Worm (Caenorhabditis elegans) whole organism, midembryonic: ENCODE measurements around the gene Y41C4A.6.

ENCODE experiments used
- T22C8.4 ChIP-seq: fragments of 200-800 bp; sonication (Bioruptor generic); IDR thresholded peaks from 2 replicates; pipeline ENCODE4 v1.3.6; 2022; ENCODE audit warnings: missing genetic modification characterization, missing compliant biosample characterization
- flt-1 ChIP-seq: fragments of 200-800 bp; sonication (Bioruptor generic); IDR thresholded peaks from 2 replicates; pipeline ENCODE4 v1.3.6; 2022; ENCODE audit warnings: missing genetic modification characterization, missing compliant biosample characterization
- klf-2 ChIP-seq: fragments of 200-800 bp; sonication (Bioruptor generic); conservative IDR thresholded peaks from 2 replicates; pipeline ENCODE4 v1.3.6; 2022; ENCODE audit warnings: missing genetic modification reagents, missing genetic modification characterization, missing compliant biosample characterization
- ztf-23 ChIP-seq: fragments of 200-800 bp; sonication (Bioruptor generic); IDR thresholded peaks from 2 replicates; pipeline ENCODE4 v1.3.6; 2022; ENCODE audit warnings: missing genetic modification reagents, missing genetic modification characterization, missing compliant biosample characterization

DNA sequence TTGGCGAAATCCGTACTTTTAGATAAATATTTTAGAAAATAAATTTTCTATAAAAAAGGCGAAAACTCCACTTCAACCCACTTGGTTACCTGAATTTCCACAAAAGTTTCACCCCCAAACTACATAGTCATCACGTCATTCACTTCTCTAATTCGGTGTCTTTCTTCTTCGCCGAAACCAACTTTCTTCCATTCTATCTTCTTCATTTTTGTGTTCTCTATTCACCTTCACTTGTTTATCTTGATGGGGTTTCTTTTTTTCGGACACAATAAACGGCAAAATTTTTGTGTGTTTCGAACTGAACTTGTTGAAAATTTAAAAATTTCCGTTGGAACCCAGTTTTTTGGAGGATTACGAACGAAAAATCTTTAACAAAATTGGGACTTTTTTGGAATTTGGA lies 29.6 kb upstream of the Y41C4A.6 start:
- TF ChIP-seq klf-2 (no peak), ztf-23 (GFP tag; lab: Robert Waterston, UW) (no peak), flt-1 (no peak), T22C8.4 (GFP tag; lab: Robert Waterston, UW) (no peak)
